Worm (Caenorhabditis elegans) whole organism, L4 larva: Measurements from ENCODE around the gene rpl-23.

Experiments
- R02D3.7 ChIP-seq: fragments of 150-350 bp; sonication (generic microtip); optimal IDR thresholded peaks from 3 replicates; lab custom pipeline; 2014; ENCODE audit warnings: missing biosample characterization, missing genetic modification characterization
- ama-1 ChIP-seq: fragments of 150-350 bp; optimal IDR thresholded peaks from 2 replicates; lab custom pipeline; 2014; ENCODE audit warnings: inconsistent platforms, mixed read lengths
- arid-1 ChIP-seq: fragments of 200-800 bp; sonication (Bioruptor generic); conservative IDR thresholded peaks from 2 replicates; pipeline ENCODE4 v1.3.6; 2022; ENCODE audit warnings: missing genetic modification reagents, missing genetic modification characterization, missing compliant biosample characterization
- ceh-28 ChIP-seq: fragments of 150-350 bp; optimal IDR thresholded peaks from 2 replicates; lab custom pipeline; 2014; ENCODE audit warnings: missing biosample characterization, missing genetic modification reagents, missing genetic modification characterization
- hmg-1.1 ChIP-seq: fragments of 200-800 bp; sonication (Bioruptor generic); IDR thresholded peaks from 2 replicates; pipeline ENCODE4 v1.3.6; 2022; ENCODE audit warnings: missing genetic modification reagents, missing genetic modification characterization, missing compliant biosample characterization
- nhr-11 ChIP-seq: fragments of 150-350 bp; optimal IDR thresholded peaks from 2 replicates; lab custom pipeline; 2014; ENCODE audit warnings: missing biosample characterization, missing genetic modification characterization
- nhr-28 ChIP-seq: fragments of 150-350 bp; optimal IDR thresholded peaks from 2 replicates; lab custom pipeline; 2014; ENCODE audit warnings: missing biosample characterization, missing genetic modification characterization
- zag-1 ChIP-seq: fragments of 150-350 bp; optimal IDR thresholded peaks from 2 replicates; lab custom pipeline; 2014; ENCODE audit warnings: missing biosample characterization, missing genetic modification characterization

DNA sequence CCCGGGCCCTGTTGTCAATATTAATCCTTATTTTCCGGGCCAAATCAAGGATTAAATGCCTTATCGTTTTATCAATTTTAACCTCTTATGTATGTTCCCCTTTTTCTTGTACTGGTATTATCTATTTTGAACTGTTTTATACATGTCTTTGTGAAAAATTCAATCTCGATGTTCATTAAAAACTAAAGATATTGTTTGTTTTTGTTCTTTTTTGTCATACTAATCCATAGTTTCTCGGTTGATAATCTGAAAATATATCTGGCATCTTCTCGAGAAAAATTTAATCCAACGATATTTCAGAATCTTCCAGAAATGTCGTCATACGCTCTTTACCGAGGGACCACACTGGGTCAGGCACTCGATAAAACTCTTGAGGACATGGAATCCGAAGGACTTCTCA, 12.2 kb downstream of the rpl-23 start, which contains the start of gene B0336.13:
- TF ChIP-seq R02D3.7 = no peak
- TF ChIP-seq ceh-28 (tag; lab: Kevin White, UChicago) = no peak
- no peak for TF ChIP-seq arid-1 (GFP tag; lab: Robert Waterston, UW)
- no peak for TF ChIP-seq ama-1 (lab: Kevin White, UChicago)
- TF ChIP-seq nhr-11 (tag; lab: Kevin White, UChicago) = no peak
- TF ChIP-seq nhr-28 (tag; lab: Kevin White, UChicago) = no peak
- TF ChIP-seq zag-1 (tag; lab: Kevin White, UChicago) = no peak
- TF ChIP-seq hmg-1.1 (GFP tag; lab: Robert Waterston, UW) = no peak
